Worm (Caenorhabditis elegans): Measurements from ENCODE around the gene madf-1.

DNA sequence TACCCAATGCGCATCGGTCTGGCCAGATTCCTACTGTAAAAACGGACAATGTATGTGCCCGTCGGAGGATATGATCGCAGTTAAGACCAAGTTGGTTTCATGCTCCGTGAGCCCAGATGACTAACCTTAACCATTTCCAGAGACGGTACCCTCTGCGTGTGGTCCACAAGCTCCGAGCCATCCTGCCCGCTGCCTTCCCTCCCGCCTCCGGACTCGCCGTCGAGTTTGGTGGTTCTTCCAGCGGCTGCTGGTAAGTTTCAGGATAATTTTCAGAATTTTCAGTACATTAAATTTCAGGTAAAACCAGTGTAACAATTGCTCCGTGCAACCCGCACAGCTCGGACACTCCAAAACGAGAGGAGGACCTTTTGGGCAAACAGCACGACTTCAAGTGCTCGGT, 29.1 kb upstream of the madf-1 start:
- no peak for TF ChIP-seq nfya-1 (tag; optimal IDR thresholded peaks at IDR 0.05)
- TF ChIP-seq ceh-31 (tag; optimal IDR thresholded peaks at IDR 0.05): no peak
- TF ChIP-seq hlh-15 (tag; optimal IDR thresholded peaks at IDR 0.05): no peak
- no peak for TF ChIP-seq pha-2 (tag; optimal IDR thresholded peaks at IDR 0.05)
- no peak for TF ChIP-seq Y22D7AL.16 (tag; optimal IDR thresholded peaks at IDR 0.05)
- TF ChIP-seq dve-1 (tag; optimal IDR thresholded peaks at IDR 0.05): no peak
- TF ChIP-seq ceh-6 (GFP tag; optimal IDR thresholded peaks at IDR 0.05): no peak
- TF ChIP-seq unc-42 (tag; optimal IDR thresholded peaks at IDR 0.05): no peak
- TF ChIP-seq ceh-19 (GFP tag; optimal IDR thresholded peaks at IDR 0.05): no peak
- TF ChIP-seq ama-1 (optimal IDR thresholded peaks at IDR 0.05): no peak

Measured in whole organism, late embryonic.